Worm (Caenorhabditis elegans): ENCODE results near the gene F23F1.4.

Gene F23F1.4

DNA sequence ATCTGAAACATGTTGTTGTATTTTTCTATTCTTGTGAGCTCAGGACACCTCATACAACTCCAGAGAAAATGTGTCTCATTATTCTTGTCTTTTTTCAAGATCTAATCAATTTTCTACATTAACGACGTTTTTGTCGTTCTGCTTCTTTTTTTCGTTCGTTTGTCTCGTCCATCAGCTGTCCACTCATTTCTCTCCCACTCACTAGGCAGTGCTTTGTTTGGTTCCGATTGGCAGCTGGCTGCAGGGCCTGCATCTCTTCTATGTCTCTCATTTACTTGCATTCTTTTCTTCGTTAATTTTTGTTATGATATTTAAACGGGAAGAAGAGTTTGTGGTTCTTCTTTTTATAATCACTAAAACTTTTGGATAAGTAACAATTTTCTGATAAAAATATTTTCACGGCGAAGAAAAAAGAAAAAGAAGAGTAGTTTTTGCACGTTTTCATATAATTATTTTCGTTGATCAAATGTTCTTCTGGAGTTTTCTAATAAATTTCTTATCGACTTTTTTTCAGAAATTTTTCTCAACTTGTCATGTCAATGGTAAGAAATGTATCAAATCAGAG, 26.8 kb downstream of the F23F1.4 start, which contains the start of gene 2L52.1 (continued):
- TF ChIP-seq mab-5 (tag; optimal IDR thresholded peaks at IDR 0.05): no peak
- TF ChIP-seq nhr-76 (tag; optimal IDR thresholded peaks at IDR 0.05): no peak
- peak; percentile 49 for TF ChIP-seq cnd-1 (tag; optimal IDR thresholded peaks at IDR 0.05)

DNA sequence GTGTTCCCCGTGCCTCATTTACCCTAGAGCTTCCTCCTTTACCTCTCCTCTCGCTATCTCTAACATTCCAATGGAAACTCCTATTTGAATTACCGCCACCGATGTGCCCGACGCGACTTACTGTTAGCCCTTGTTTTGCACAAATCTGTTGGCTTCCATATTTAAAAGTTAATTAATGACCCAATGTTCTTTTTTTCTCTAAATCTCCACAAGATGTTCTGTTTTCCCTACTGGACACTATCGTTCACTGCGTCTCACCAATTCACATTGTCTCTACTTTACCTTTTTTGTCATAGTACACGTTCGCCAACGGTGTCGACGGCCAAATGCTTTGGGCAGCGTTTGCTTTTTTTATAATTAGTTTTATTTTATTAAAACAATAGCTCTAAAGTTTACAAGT, 27.6 kb downstream of the F23F1.4 start:
- TF ChIP-seq nhr-237 (tag; optimal IDR thresholded peaks at IDR 0.05) (no peak), ham-2 (GFP tag; optimal IDR thresholded peaks at IDR 0.05) (peak; percentile 85), ces-1 (GFP tag; optimal IDR thresholded peaks at IDR 0.05) (peak; percentile 68), mep-1 (tag; optimal IDR thresholded peaks at IDR 0.05) (peak; percentile 35)
